Fruit fly (Drosophila melanogaster): Measurements from ENCODE around the gene Tim9a.

- TF ChIP-seq usp (GFP tag; optimal IDR thresholded peaks at IDR 0.05) (no peak), psq (optimal IDR thresholded peaks at IDR 0.05) (no peak), CG8478 (optimal IDR thresholded peaks at IDR 0.05) (no peak), Dll (optimal IDR thresholded peaks at IDR 0.05) (no peak), pan (optimal IDR thresholded peaks at IDR 0.05) (no peak)
Observed at dm6 chrX:13373239-13374153, 11.5 kb upstream of the Tim9a start.

All from whole organism.